Worm (Caenorhabditis elegans) whole organism, L4 larva: ENCODE data around the gene srt-34.

Source experiments
- ama-1 ChIP-seq: fragments of 150-350 bp; optimal IDR thresholded peaks from 2 replicates; lab custom pipeline; 2014; ENCODE audit warnings: inconsistent platforms, mixed read lengths
- ceh-82 ChIP-seq: sonication (generic microtip); optimal IDR thresholded peaks from 2 replicates; lab custom pipeline; 2017; ENCODE audit warnings: missing biosample characterization, missing genetic modification characterization
- hif-1 ChIP-seq, 2 experiments: sonication (generic microtip); optimal IDR thresholded peaks; 2 replicates each; lab custom pipeline; 2016 to 2017; ENCODE audit warnings: missing compliant biosample characterization in 2 of 2, missing genetic modification characterization in 2 of 2, missing genetic modification reagents in 2 of 2, missing genotype in 2 of 2, mild to moderate bottlenecking in 1 of 2
- mdl-1 ChIP-seq, 2 experiments: fragments of 150-350 bp in 1 of 2; sonication (generic microtip) in 1 of 2; optimal IDR thresholded peaks; 2 replicates each; lab custom pipeline; 2014 to 2017; ENCODE audit warnings: missing biosample characterization in 2 of 2, missing genetic modification characterization in 2 of 2
- nhr-11 ChIP-seq: fragments of 150-350 bp; optimal IDR thresholded peaks from 2 replicates; lab custom pipeline; 2014; ENCODE audit warnings: missing biosample characterization, missing genetic modification characterization
- nhr-237 ChIP-seq: sonication (generic microtip); optimal IDR thresholded peaks from 2 replicates; lab custom pipeline; 2017; ENCODE audit warnings: missing biosample characterization, missing genetic modification characterization
- nhr-25 ChIP-seq: sonication (generic microtip); optimal IDR thresholded peaks from 2 replicates; lab custom pipeline; 2017; ENCODE audit warnings: missing genetic modification characterization, mild to moderate bottlenecking, missing compliant biosample characterization, antibody characterized with exemption, moderate library complexity, borderline replicate concordance; ENCODE audit not compliant: insufficient read depth
- skn-1 ChIP-seq: fragments of 150-350 bp; optimal IDR thresholded peaks from 2 replicates; lab custom pipeline; 2014; ENCODE audit warnings: missing biosample characterization, missing genetic modification characterization
- zip-11 ChIP-seq: fragments of 200-800 bp; sonication (Bioruptor generic); IDR thresholded peaks from 2 replicates; pipeline ENCODE4 v1.3.6; 2022; ENCODE audit warnings: missing genetic modification characterization, missing compliant biosample characterization

ce11 chrV:2821618-2822272 is 3.7 kb upstream of the srt-34 start, which contains the start of gene srh-36:
- TF ChIP-seq ama-1 (lab: Kevin White, UChicago) (no peak), nhr-237 (tag; lab: Kevin White, UChicago) (no peak), ceh-82 (tag; lab: Kevin White, UChicago) (no peak), nhr-25 (tag; lab: Kevin White, UChicago) (no peak), nhr-11 (tag; lab: Kevin White, UChicago) (no peak), hif-1 (tag; optimal IDR thresholded peaks at IDR 0.05; lab: Kevin White, UChicago) (no peak), skn-1 (tag; lab: Kevin White, UChicago) (no peak), zip-11 (no peak), mdl-1 (tag; optimal IDR thresholded peaks at IDR 0.05; lab: Kevin White, UChicago) (no peak)
